Worm (Caenorhabditis elegans): ENCODE measurements around the gene daf-38.

daf-38 gene

ce11 chrIV:15850647-15851046, 30.8 kb downstream of the daf-38 start:
- no peak for TF ChIP-seq ztf-29 (GFP tag; IDR thresholded peaks at IDR 0.05)
- TF ChIP-seq tab-1 (GFP tag; IDR thresholded peaks at IDR 0.05): no peak
- TF ChIP-seq cog-1 (tag; optimal IDR thresholded peaks at IDR 0.05): no peak
- no peak for TF ChIP-seq ref-1 (GFP tag; conservative IDR thresholded peaks at IDR 0.05)
- TF ChIP-seq T22C8.4 (GFP tag; IDR thresholded peaks at IDR 0.05): no peak
- TF ChIP-seq flt-1 (GFP tag; IDR thresholded peaks at IDR 0.05): no peak

- TF ChIP-seq tab-1 (GFP tag; IDR thresholded peaks at IDR 0.05) (no peak), ztf-29 (GFP tag; IDR thresholded peaks at IDR 0.05) (no peak), T22C8.4 (GFP tag; IDR thresholded peaks at IDR 0.05) (no peak), ztf-23 (GFP tag; IDR thresholded peaks at IDR 0.05) (no peak), cog-1 (tag; optimal IDR thresholded peaks at IDR 0.05) (no peak), klf-2 (GFP tag; conservative IDR thresholded peaks at IDR 0.05) (no peak), flt-1 (GFP tag; IDR thresholded peaks at IDR 0.05) (no peak), med-1 (GFP tag; optimal IDR thresholded peaks at IDR 0.05; ENCODE audit: insufficient read depth) (no peak), ref-1 (GFP tag; conservative IDR thresholded peaks at IDR 0.05) (no peak)
These were observed 33.3 kb downstream of the daf-38 start for ce11 chrIV:15852875-15853793.

ce11 chrIV:15853820-15854426, 34.1 kb downstream of the daf-38 start:
- TF ChIP-seq cog-1 (tag; optimal IDR thresholded peaks at IDR 0.05) (no peak), klf-2 (GFP tag; conservative IDR thresholded peaks at IDR 0.05) (no peak), T22C8.4 (GFP tag; IDR thresholded peaks at IDR 0.05) (no peak), flt-1 (GFP tag; IDR thresholded peaks at IDR 0.05) (peak; percentile 57; the same call in 1 of the 2 replicates), ztf-23 (GFP tag; IDR thresholded peaks at IDR 0.05) (no peak), tab-1 (GFP tag; IDR thresholded peaks at IDR 0.05) (no peak), ztf-29 (GFP tag; IDR thresholded peaks at IDR 0.05) (no peak)

ce11 chrIV:15861499-15861898, 41.6 kb downstream of the daf-38 start:
- TF ChIP-seq ref-1 (GFP tag; conservative IDR thresholded peaks at IDR 0.05): no peak
- TF ChIP-seq med-1 (GFP tag; optimal IDR thresholded peaks at IDR 0.05; ENCODE audit: insufficient read depth): no peak
- no peak for TF ChIP-seq ztf-23 (GFP tag; IDR thresholded peaks at IDR 0.05)
- TF ChIP-seq flt-1 (GFP tag; IDR thresholded peaks at IDR 0.05): no peak
- TF ChIP-seq tab-1 (GFP tag; IDR thresholded peaks at IDR 0.05): no peak
- TF ChIP-seq ztf-29 (GFP tag; IDR thresholded peaks at IDR 0.05): no peak
- TF ChIP-seq klf-2 (GFP tag; conservative IDR thresholded peaks at IDR 0.05): no peak
- no peak for TF ChIP-seq cog-1 (tag; optimal IDR thresholded peaks at IDR 0.05)
- no peak for TF ChIP-seq T22C8.4 (GFP tag; IDR thresholded peaks at IDR 0.05)

- TF ChIP-seq klf-2 (GFP tag; conservative IDR thresholded peaks at IDR 0.05) (no peak), ztf-23 (GFP tag; IDR thresholded peaks at IDR 0.05) (no peak)
These were observed 48.4 kb downstream of the daf-38 start for ce11 chrIV:15868288-15868687.

- TF ChIP-seq flt-1 (GFP tag; IDR thresholded peaks at IDR 0.05): no peak
- TF ChIP-seq tab-1 (GFP tag; IDR thresholded peaks at IDR 0.05): no peak
- no peak for TF ChIP-seq klf-2 (GFP tag; conservative IDR thresholded peaks at IDR 0.05)
- no peak for TF ChIP-seq ref-1 (GFP tag; conservative IDR thresholded peaks at IDR 0.05)
- TF ChIP-seq ztf-23 (GFP tag; IDR thresholded peaks at IDR 0.05): no peak
- no peak for TF ChIP-seq ztf-29 (GFP tag; IDR thresholded peaks at IDR 0.05)
- no peak for TF ChIP-seq T22C8.4 (GFP tag; IDR thresholded peaks at IDR 0.05)
- no peak for TF ChIP-seq med-1 (GFP tag; optimal IDR thresholded peaks at IDR 0.05; ENCODE audit: insufficient read depth)
- no peak for TF ChIP-seq cog-1 (tag; optimal IDR thresholded peaks at IDR 0.05)
These were observed 50.5 kb downstream of the daf-38 start, which contains the start of gene Y105C5B.1 for ce11 chrIV:15870356-15870755. TSS of gene Y105C5B.1 (plus strand) at chrIV:15870656.

- TF ChIP-seq ztf-29 (GFP tag; IDR thresholded peaks at IDR 0.05): no peak
- TF ChIP-seq T22C8.4 (GFP tag; IDR thresholded peaks at IDR 0.05): no peak
- no peak for TF ChIP-seq ztf-23 (GFP tag; IDR thresholded peaks at IDR 0.05)
- TF ChIP-seq cog-1 (tag; optimal IDR thresholded peaks at IDR 0.05): no peak
- no peak for TF ChIP-seq flt-1 (GFP tag; IDR thresholded peaks at IDR 0.05)
- TF ChIP-seq tab-1 (GFP tag; IDR thresholded peaks at IDR 0.05): no peak
- TF ChIP-seq med-1 (GFP tag; optimal IDR thresholded peaks at IDR 0.05; ENCODE audit: insufficient read depth): no peak
- no peak for TF ChIP-seq ref-1 (GFP tag; conservative IDR thresholded peaks at IDR 0.05)
- TF ChIP-seq klf-2 (GFP tag; conservative IDR thresholded peaks at IDR 0.05): no peak
These were observed 52.8 kb downstream of the daf-38 start, which contains the start of gene gcy-25 for ce11 chrIV:15872633-15873032. TSS of gene gcy-25 (plus strand) at chrIV:15872933.
